Worm (Caenorhabditis elegans) whole organism, mixed stage, embryonic: ENCODE results near the gene Y37D8A.26.

Source experiments
- M03D4.4 ChIP-seq: sonication (generic microtip); optimal IDR thresholded peaks from 2 replicates; lab custom pipeline; 2017; ENCODE audit warnings: mild to moderate bottlenecking, missing genetic modification characterization, missing compliant biosample characterization
- bed-3 ChIP-seq: fragments of 200-800 bp; sonication (Bioruptor generic); optimal IDR thresholded peaks from 3 replicates; lab custom pipeline; 2018; ENCODE audit warnings: mild to moderate bottlenecking, missing genetic modification characterization, moderate library complexity, missing compliant biosample characterization
- blmp-1 ChIP-seq: fragments of 150-350 bp; optimal IDR thresholded peaks from 2 replicates; lab custom pipeline; 2014; ENCODE audit warnings: missing biosample characterization, missing genetic modification characterization
- ceh-39 ChIP-seq: fragments of 150-350 bp; optimal IDR thresholded peaks from 2 replicates; lab custom pipeline; 2014; ENCODE audit warnings: missing biosample characterization, missing genetic modification characterization
- ceh-43 ChIP-seq: fragments of 200-800 bp; sonication (Bioruptor generic); optimal IDR thresholded peaks from 2 replicates; lab custom pipeline; 2018; ENCODE audit warnings: mild to moderate bottlenecking, missing genetic modification characterization, moderate library complexity, missing compliant biosample characterization
- ceh-83 ChIP-seq: fragments of 200-800 bp; sonication (Bioruptor generic); optimal IDR thresholded peaks from 2 replicates; lab custom pipeline; 2018; ENCODE audit warnings: mild to moderate bottlenecking, missing genetic modification characterization, missing compliant biosample characterization
- ces-1 ChIP-seq: fragments of 150-350 bp; optimal IDR thresholded peaks from 2 replicates; lab custom pipeline; 2014; ENCODE audit warnings: missing biosample characterization, missing genetic modification reagents, missing genetic modification characterization
- cnd-1 ChIP-seq: fragments of 200-800 bp; sonication (Bioruptor generic); optimal IDR thresholded peaks from 2 replicates; lab custom pipeline; 2018; ENCODE audit warnings: mild to moderate bottlenecking, missing genetic modification characterization, missing compliant biosample characterization
- drap-1 ChIP-seq: fragments of 200-800 bp; sonication (Bioruptor generic); optimal IDR thresholded peaks from 3 replicates; lab custom pipeline; 2018; ENCODE audit warnings: mild to moderate bottlenecking, missing genetic modification characterization, missing compliant biosample characterization
- elt-1 ChIP-seq: sonication (generic microtip); optimal IDR thresholded peaks from 2 replicates; lab custom pipeline; 2017; ENCODE audit warnings: missing genetic modification characterization, mild to moderate bottlenecking, missing compliant biosample characterization, antibody characterized with exemption, moderate library complexity, borderline replicate concordance; ENCODE audit not compliant: insufficient read depth
- elt-3 ChIP-seq: fragments of 150-350 bp; optimal IDR thresholded peaks from 2 replicates; lab custom pipeline; 2014; ENCODE audit warnings: missing biosample characterization, missing genetic modification characterization
- flh-1 ChIP-seq: fragments of 200-800 bp; sonication (Bioruptor generic); optimal IDR thresholded peaks from 2 replicates; lab custom pipeline; 2018; ENCODE audit warnings: mild to moderate bottlenecking, missing genetic modification characterization, moderate library complexity, missing compliant biosample characterization
- ham-2 ChIP-seq: fragments of 200-800 bp; sonication (Bioruptor generic); optimal IDR thresholded peaks from 2 replicates; lab custom pipeline; 2018; ENCODE audit warnings: mild to moderate bottlenecking, missing genetic modification characterization, missing compliant biosample characterization
- hlh-1 ChIP-seq: fragments of 150-350 bp; optimal IDR thresholded peaks from 2 replicates; lab custom pipeline; 2014; ENCODE audit warnings: missing biosample characterization, missing genetic modification reagents, missing genetic modification characterization
- lin-13 ChIP-seq: fragments of 150-350 bp; optimal IDR thresholded peaks from 2 replicates; lab custom pipeline; 2014; ENCODE audit warnings: missing biosample characterization, missing genetic modification characterization
- lin-32 ChIP-seq: fragments of 200-800 bp; sonication (Bioruptor generic); optimal IDR thresholded peaks from 2 replicates; lab custom pipeline; 2018; ENCODE audit warnings: mild to moderate bottlenecking, missing genetic modification characterization, missing compliant biosample characterization
- lsy-2 ChIP-seq: fragments of 150-350 bp; optimal IDR thresholded peaks from 2 replicates; lab custom pipeline; 2014; ENCODE audit warnings: missing biosample characterization, missing genetic modification characterization
- mab-5 ChIP-seq: fragments of 150-350 bp; optimal IDR thresholded peaks from 2 replicates; lab custom pipeline; 2014; ENCODE audit warnings: missing biosample characterization, missing genetic modification characterization
- mep-1 ChIP-seq: fragments of 150-350 bp; optimal IDR thresholded peaks from 2 replicates; lab custom pipeline; 2017; ENCODE audit warnings: missing biosample characterization, missing genetic modification reagents, missing genetic modification characterization, inconsistent platforms
- mls-2 ChIP-seq: sonication (generic microtip); optimal IDR thresholded peaks from 2 replicates; lab custom pipeline; 2016; ENCODE audit warnings: mild to moderate bottlenecking, missing genetic modification characterization, moderate library complexity, missing compliant biosample characterization
- nhr-12 ChIP-seq: fragments of 150-350 bp; optimal IDR thresholded peaks from 2 replicates; lab custom pipeline; 2014; ENCODE audit warnings: missing biosample characterization, missing genetic modification characterization
- nhr-2 ChIP-seq: fragments of 150-350 bp; optimal IDR thresholded peaks from 2 replicates; lab custom pipeline; 2014; ENCODE audit warnings: missing biosample characterization, missing genetic modification characterization
- nhr-237 ChIP-seq: fragments of 150-350 bp; optimal IDR thresholded peaks from 2 replicates; lab custom pipeline; 2014; ENCODE audit warnings: missing biosample characterization, missing genetic modification characterization
- nhr-76 ChIP-seq: sonication (generic microtip); optimal IDR thresholded peaks from 2 replicates; lab custom pipeline; 2017; ENCODE audit warnings: missing biosample characterization, missing genetic modification characterization
- pha-4 ChIP-seq: fragments of 150-350 bp; optimal IDR thresholded peaks from 2 replicates; lab custom pipeline; 2018; ENCODE audit warnings: missing biosample characterization, missing genetic modification reagents, missing genetic modification characterization
- sem-2 ChIP-seq: fragments of 200-800 bp; sonication (Bioruptor generic); optimal IDR thresholded peaks from 2 replicates; lab custom pipeline; 2018; ENCODE audit warnings: mild to moderate bottlenecking, missing genetic modification characterization, missing compliant biosample characterization
- snpc-4 ChIP-seq: fragments of 150-350 bp; optimal IDR thresholded peaks from 2 replicates; lab custom pipeline; 2014; ENCODE audit warnings: missing biosample characterization, missing genetic modification characterization
- sptf-1 ChIP-seq: sonication (generic microtip); optimal IDR thresholded peaks from 2 replicates; lab custom pipeline; 2017; ENCODE audit warnings: mild to moderate bottlenecking, missing genetic modification characterization, moderate library complexity, missing compliant biosample characterization
- tbx-8 ChIP-seq: fragments of 200-800 bp; sonication (Bioruptor generic); optimal IDR thresholded peaks from 2 replicates; lab custom pipeline; 2018; ENCODE audit warnings: mild to moderate bottlenecking, missing genetic modification characterization, moderate library complexity, missing compliant biosample characterization
- unc-120 ChIP-seq: sonication (generic microtip); optimal IDR thresholded peaks from 2 replicates; lab custom pipeline; 2017; ENCODE audit warnings: missing genetic modification characterization, missing compliant biosample characterization; ENCODE audit not compliant: poor library complexity, severe bottlenecking
- unc-39 ChIP-seq: fragments of 150-350 bp; optimal IDR thresholded peaks from 2 replicates; lab custom pipeline; 2014; ENCODE audit warnings: missing biosample characterization, missing genetic modification characterization
- unc-62 ChIP-seq: fragments of 150-350 bp; optimal IDR thresholded peaks from 2 replicates; lab custom pipeline; 2014; ENCODE audit warnings: missing biosample characterization, missing genetic modification reagents, missing genetic modification characterization
- zip-8 ChIP-seq: fragments of 150-350 bp; optimal IDR thresholded peaks from 2 replicates; lab custom pipeline; 2014; ENCODE audit warnings: missing biosample characterization, missing genetic modification characterization
- ztf-11 ChIP-seq: fragments of 150-350 bp; optimal IDR thresholded peaks from 2 replicates; lab custom pipeline; 2014; ENCODE audit warnings: missing biosample characterization, missing genetic modification characterization

Gene Y37D8A.26

DNA sequence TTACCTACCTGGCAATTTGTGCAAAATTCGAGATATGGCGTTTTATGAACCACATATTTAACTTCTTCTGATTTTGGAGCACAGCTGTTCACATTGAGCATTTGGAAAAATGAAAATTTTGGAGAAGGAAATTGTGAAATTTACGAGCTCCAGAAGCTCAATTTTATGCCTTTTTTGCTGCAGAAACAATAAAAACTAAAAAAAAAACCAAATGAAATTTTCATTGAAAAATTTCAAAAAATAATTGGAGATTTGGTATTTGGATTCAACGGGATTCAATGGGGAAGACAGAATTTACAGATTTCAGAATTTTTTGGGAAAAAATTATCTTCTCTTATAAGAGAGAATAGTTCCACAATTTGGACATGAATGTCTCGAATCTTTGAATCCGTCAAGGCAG is at the start of gene Y37D8A.26:
TSS of gene Y37D8A.26 (minus strand) at position 101 of the 400 bp plus-strand sequence.
- TF ChIP-seq snpc-4 (tag; lab: Kevin White, UChicago) (no peak), mep-1 (no peak), ceh-83 (no peak), ztf-11 (tag; lab: Kevin White, UChicago) (no peak), tbx-8 (GFP tag; lab: Kevin White, UChicago) (no peak), ces-1 (GFP tag; lab: Kevin White, UChicago) (no peak), drap-1 (GFP tag; lab: Kevin White, UChicago) (no peak), elt-3 (tag; lab: Kevin White, UChicago) (no peak), lsy-2 (tag; lab: Kevin White, UChicago) (no peak), ceh-43 (GFP tag; lab: Kevin White, UChicago) (no peak), ham-2 (GFP tag; lab: Kevin White, UChicago) (no peak), pha-4 (tag; lab: Kevin White, UChicago) (no peak)
- TF ChIP-seq, all 35 proteins: peak for 0

- TF ChIP-seq sem-2 (GFP tag; lab: Kevin White, UChicago), result no peak
- peak; percentile 80 for TF ChIP-seq mab-5 (tag; lab: Kevin White, UChicago)
- peak; percentile 90 for TF ChIP-seq sptf-1 (tag; lab: Kevin White, UChicago)
- TF ChIP-seq elt-1, result no peak
- TF ChIP-seq unc-39 (tag; lab: Kevin White, UChicago), result no peak
- peak; percentile 98 for TF ChIP-seq pha-4 (tag; lab: Kevin White, UChicago)
- peak; percentile 76 for TF ChIP-seq ceh-43 (GFP tag; lab: Kevin White, UChicago)
- TF ChIP-seq elt-3 (tag; lab: Kevin White, UChicago), result peak; percentile 67
- no peak for TF ChIP-seq flh-1 (GFP tag; lab: Kevin White, UChicago)
- peak; percentile 96 for TF ChIP-seq ces-1 (GFP tag; lab: Kevin White, UChicago)
- peak; percentile 83 for TF ChIP-seq unc-62 (GFP tag; lab: Kevin White, UChicago)
- TF ChIP-seq mep-1, result peak; percentile 98
- peak; percentile 73 for TF ChIP-seq drap-1 (GFP tag; lab: Kevin White, UChicago)
- peak; percentile 81 for TF ChIP-seq hlh-1
- TF ChIP-seq cnd-1, result peak; percentile 65
- peak; percentile 75 for TF ChIP-seq M03D4.4 (tag; lab: Kevin White, UChicago)
- TF ChIP-seq nhr-76 (tag; lab: Kevin White, UChicago), result peak; percentile 9
- TF ChIP-seq ceh-83, result peak; percentile 76
- peak; percentile 100 for TF ChIP-seq lsy-2 (tag; lab: Kevin White, UChicago)
- peak; percentile 98 for TF ChIP-seq ceh-39 (tag; lab: Kevin White, UChicago)
- peak; percentile 99 for TF ChIP-seq lin-13 (tag; lab: Kevin White, UChicago)
- peak; percentile 59 for TF ChIP-seq ham-2 (GFP tag; lab: Kevin White, UChicago)
- peak; percentile 40 for TF ChIP-seq nhr-2 (tag; lab: Kevin White, UChicago)
- peak; percentile 78 for TF ChIP-seq ztf-11 (tag; lab: Kevin White, UChicago)
- peak; percentile 40 for TF ChIP-seq unc-120 (tag; lab: Kevin White, UChicago)
- TF ChIP-seq blmp-1 (tag; lab: Kevin White, UChicago), result no peak
- TF ChIP-seq lin-32, result no peak
- no peak for TF ChIP-seq snpc-4 (tag; lab: Kevin White, UChicago)
- TF ChIP-seq mls-2 (tag; lab: Kevin White, UChicago), result peak; percentile 89
- peak; percentile 97 for TF ChIP-seq nhr-237 (tag; lab: Kevin White, UChicago)
These were observed 48.5 kb upstream of the Y37D8A.26 start, which contains the start of gene cox-5A for ce11 chrIII:12904987-12905541. Gene cox-5A (plus strand): TSS chrIII:12905491.

DNA sequence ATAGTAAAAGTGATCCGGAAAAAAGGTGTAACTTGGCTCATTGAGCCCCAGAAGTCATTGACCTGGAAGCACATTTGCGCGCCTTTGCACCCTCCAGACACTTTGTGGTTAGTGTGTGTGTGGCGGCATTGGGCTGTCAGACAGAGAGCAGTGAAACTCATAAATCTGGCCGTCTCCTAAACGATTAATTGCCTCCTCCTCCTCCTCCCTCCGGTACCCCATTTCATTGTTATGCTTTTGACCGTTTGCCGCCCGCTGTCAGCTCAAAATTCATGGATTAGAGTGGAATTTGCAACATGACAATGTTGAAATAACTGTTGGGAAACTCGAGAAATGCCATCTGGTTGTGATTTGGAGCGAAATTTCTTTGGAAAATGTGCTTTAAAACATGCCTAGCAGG is 47.5 kb upstream of the Y37D8A.26 start:
- TF ChIP-seq zip-8 (tag; lab: Kevin White, UChicago) (no peak), ces-1 (GFP tag; lab: Kevin White, UChicago) (no peak), blmp-1 (tag; lab: Kevin White, UChicago) (no peak), unc-62 (GFP tag; lab: Kevin White, UChicago) (peak; percentile 65), bed-3 (no peak), sptf-1 (tag; lab: Kevin White, UChicago) (no peak), pha-4 (tag; lab: Kevin White, UChicago) (no peak)

DNA sequence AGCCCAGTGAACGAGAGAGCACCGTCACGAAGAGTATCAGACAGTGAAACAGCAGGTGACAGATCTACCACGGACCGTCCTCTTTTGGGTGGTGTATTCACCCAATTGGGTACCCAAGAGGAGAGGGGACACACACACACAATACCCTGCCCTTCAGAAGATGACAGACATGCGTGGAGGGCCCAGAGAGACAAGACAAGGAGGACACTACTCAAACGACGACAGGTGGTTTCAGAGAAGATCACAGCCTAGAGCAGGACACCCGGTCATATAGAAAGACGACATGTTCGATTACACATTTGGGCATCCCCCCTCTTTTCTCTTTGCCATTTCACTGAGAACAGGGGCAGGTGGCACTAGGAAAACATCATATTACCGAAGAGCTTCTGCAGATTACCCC is 37.7 kb upstream of the Y37D8A.26 start:
- TF ChIP-seq zip-8 (tag; lab: Kevin White, UChicago), result no peak
- TF ChIP-seq sem-2 (GFP tag; lab: Kevin White, UChicago), result no peak
- no peak for TF ChIP-seq elt-1
- TF ChIP-seq lin-13 (tag; lab: Kevin White, UChicago), result no peak
- no peak for TF ChIP-seq ceh-43 (GFP tag; lab: Kevin White, UChicago)
- no peak for TF ChIP-seq M03D4.4 (tag; lab: Kevin White, UChicago)
- TF ChIP-seq nhr-76 (tag; lab: Kevin White, UChicago), result no peak
- peak; percentile 48 for TF ChIP-seq hlh-1
- TF ChIP-seq drap-1 (GFP tag; lab: Kevin White, UChicago), result no peak
- TF ChIP-seq nhr-12 (tag; lab: Kevin White, UChicago), result no peak
- TF ChIP-seq unc-120 (tag; lab: Kevin White, UChicago), result peak; percentile 0
- peak; percentile 71 for TF ChIP-seq cnd-1
- TF ChIP-seq nhr-2 (tag; lab: Kevin White, UChicago), result peak; percentile 99
- TF ChIP-seq blmp-1 (tag; lab: Kevin White, UChicago), result no peak
- TF ChIP-seq flh-1 (GFP tag; lab: Kevin White, UChicago), result no peak
- TF ChIP-seq pha-4 (tag; lab: Kevin White, UChicago), result no peak
- TF ChIP-seq bed-3, result no peak
- no peak for TF ChIP-seq mab-5 (tag; lab: Kevin White, UChicago)
- TF ChIP-seq elt-3 (tag; lab: Kevin White, UChicago), result no peak
- peak; percentile 88 for TF ChIP-seq lin-32
- TF ChIP-seq ceh-83, result no peak
- no peak for TF ChIP-seq snpc-4 (tag; lab: Kevin White, UChicago)
- TF ChIP-seq lsy-2 (tag; lab: Kevin White, UChicago), result no peak
- no peak for TF ChIP-seq tbx-8 (GFP tag; lab: Kevin White, UChicago)
- no peak for TF ChIP-seq unc-39 (tag; lab: Kevin White, UChicago)
- TF ChIP-seq ces-1 (GFP tag; lab: Kevin White, UChicago), result no peak
- TF ChIP-seq ztf-11 (tag; lab: Kevin White, UChicago), result no peak
- peak; percentile 37 for TF ChIP-seq unc-62 (GFP tag; lab: Kevin White, UChicago)
- peak; percentile 59 for TF ChIP-seq mep-1
- TF ChIP-seq nhr-237 (tag; lab: Kevin White, UChicago), result no peak
- no peak for TF ChIP-seq ceh-39 (tag; lab: Kevin White, UChicago)
- TF ChIP-seq sptf-1 (tag; lab: Kevin White, UChicago), result peak; percentile 23
- no peak for TF ChIP-seq mls-2 (tag; lab: Kevin White, UChicago)
- TF ChIP-seq, all 35 proteins: peak for 8
